Fruit fly (Drosophila melanogaster) whole organism, prepupa: ENCODE data around the gene TwdlG.

Source experiments
- CG1621 ChIP-seq: fragments of 200-800 bp; sonication (Bioruptor generic); optimal IDR thresholded peaks from 3 replicates; lab custom pipeline; 2018; ENCODE audit warnings: missing biosample characterization, mild to moderate bottlenecking, missing genetic modification characterization
- CG3032 ChIP-seq: fragments of 200-800 bp; optimal IDR thresholded peaks from 2 replicates; lab custom pipeline; 2019; ENCODE audit warnings: missing biosample characterization, mild to moderate bottlenecking, missing genetic modification characterization, moderate library complexity
- CG32006 ChIP-seq: fragments of 200-800 bp; sonication (Bioruptor generic); optimal IDR thresholded peaks from 3 replicates; lab custom pipeline; 2017; ENCODE audit warnings: missing biosample characterization, mild to moderate bottlenecking, missing genetic modification characterization
- Eip75B ChIP-seq: fragments of 200-800 bp; sonication (Bioruptor generic); optimal IDR thresholded peaks from 3 replicates; lab custom pipeline; 2016; ENCODE audit warnings: missing biosample characterization, missing genetic modification characterization
- Gug ChIP-seq: fragments of 200-800 bp; sonication (Bioruptor generic); IDR thresholded peaks from 2 replicates; pipeline ENCODE4 v1.3.6; 2022; ENCODE audit warnings: missing biosample characterization, missing genetic modification characterization
- Lpt ChIP-seq: fragments of 200-800 bp; sonication (Bioruptor generic); optimal IDR thresholded peaks from 3 replicates; lab custom pipeline; 2016; ENCODE audit warnings: missing biosample characterization, missing genetic modification characterization
- Sox102F ChIP-seq: fragments of 200-800 bp; sonication (Bioruptor generic); optimal IDR thresholded peaks from 2 replicates; lab custom pipeline; 2016; ENCODE audit warnings: missing biosample characterization, mild to moderate bottlenecking, missing genetic modification characterization
- achi ChIP-seq: fragments of 200-800 bp; sonication (Bioruptor generic); optimal IDR thresholded peaks from 3 replicates; lab custom pipeline; 2016; ENCODE audit warnings: missing biosample characterization, missing genetic modification characterization
- fd85E ChIP-seq: fragments of 200-800 bp; sonication (Bioruptor generic); optimal IDR thresholded peaks from 3 replicates; lab custom pipeline; 2016; ENCODE audit warnings: missing biosample characterization, missing genetic modification characterization
- net ChIP-seq: fragments of 200-800 bp; sonication (Bioruptor generic); optimal IDR thresholded peaks from 3 replicates; lab custom pipeline; 2016; ENCODE audit warnings: missing biosample characterization, missing genetic modification characterization
- vri ChIP-seq: fragments of 200-800 bp; sonication (Bioruptor generic); optimal IDR thresholded peaks from 3 replicates; lab custom pipeline; 2016; ENCODE audit warnings: missing biosample characterization, mild to moderate bottlenecking, missing genetic modification characterization

dm6 chr3R:4236534-4236933 lies 14.6 kb downstream of the TwdlG start:
- TF ChIP-seq achi (GFP tag; lab: Kevin White, UChicago) = no peak
- peak; percentile 18 for TF ChIP-seq net
- peak; percentile 41 for TF ChIP-seq CG1621
- TF ChIP-seq CG32006 (GFP tag; lab: Kevin White, UChicago) = no peak
- TF ChIP-seq vri (GFP tag; lab: Kevin White, UChicago) = no peak
- TF ChIP-seq Gug (GFP tag; lab: Robert Waterston, UW) = no peak
- peak; percentile 45 for TF ChIP-seq Lpt
- no peak for TF ChIP-seq Sox102F (GFP tag; lab: Kevin White, UChicago)
- no peak for TF ChIP-seq fd85E (GFP tag; lab: Kevin White, UChicago)
- peak; percentile 12 for TF ChIP-seq Eip75B (GFP tag; lab: Kevin White, UChicago)
- TF ChIP-seq CG3032 = no peak
